Fruit fly (Drosophila melanogaster): ENCODE results near the gene CG4199.

The CG4199 gene

DNA sequence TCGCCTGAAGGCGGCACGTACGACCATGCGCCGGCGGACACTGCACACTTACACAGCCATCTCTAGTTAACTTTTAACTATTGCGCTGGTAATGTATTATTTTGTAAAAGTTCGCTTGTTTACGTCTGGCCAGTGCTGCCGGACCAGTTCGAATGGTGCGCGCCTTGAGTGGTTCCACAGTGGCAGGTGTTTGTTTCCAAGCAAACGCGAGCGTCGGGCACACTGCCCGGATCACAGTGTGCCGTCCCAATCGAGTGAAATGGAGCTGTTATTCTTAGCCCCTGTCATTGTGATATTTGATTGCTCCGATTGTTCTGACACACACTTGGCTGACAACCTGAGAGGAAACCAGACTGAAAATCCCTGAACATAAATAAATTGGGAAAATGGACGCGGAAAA lies at the start of gene CG4199:
Gene CG4199, minus strand, starts transcription at position 159 of the 400 bp plus-strand sequence.
- no peak for TF ChIP-seq ttk (optimal IDR thresholded peaks at IDR 0.05)
- TF ChIP-seq insv (optimal IDR thresholded peaks at IDR 0.05), result no peak
- no peak for TF ChIP-seq Myc (optimal IDR thresholded peaks at IDR 0.05)
- no peak for TF ChIP-seq h (optimal IDR thresholded peaks at IDR 0.05)
- TF ChIP-seq Sin3A (optimal IDR thresholded peaks at IDR 0.05), result no peak
- no peak for TF ChIP-seq psq (optimal IDR thresholded peaks at IDR 0.05)

DNA sequence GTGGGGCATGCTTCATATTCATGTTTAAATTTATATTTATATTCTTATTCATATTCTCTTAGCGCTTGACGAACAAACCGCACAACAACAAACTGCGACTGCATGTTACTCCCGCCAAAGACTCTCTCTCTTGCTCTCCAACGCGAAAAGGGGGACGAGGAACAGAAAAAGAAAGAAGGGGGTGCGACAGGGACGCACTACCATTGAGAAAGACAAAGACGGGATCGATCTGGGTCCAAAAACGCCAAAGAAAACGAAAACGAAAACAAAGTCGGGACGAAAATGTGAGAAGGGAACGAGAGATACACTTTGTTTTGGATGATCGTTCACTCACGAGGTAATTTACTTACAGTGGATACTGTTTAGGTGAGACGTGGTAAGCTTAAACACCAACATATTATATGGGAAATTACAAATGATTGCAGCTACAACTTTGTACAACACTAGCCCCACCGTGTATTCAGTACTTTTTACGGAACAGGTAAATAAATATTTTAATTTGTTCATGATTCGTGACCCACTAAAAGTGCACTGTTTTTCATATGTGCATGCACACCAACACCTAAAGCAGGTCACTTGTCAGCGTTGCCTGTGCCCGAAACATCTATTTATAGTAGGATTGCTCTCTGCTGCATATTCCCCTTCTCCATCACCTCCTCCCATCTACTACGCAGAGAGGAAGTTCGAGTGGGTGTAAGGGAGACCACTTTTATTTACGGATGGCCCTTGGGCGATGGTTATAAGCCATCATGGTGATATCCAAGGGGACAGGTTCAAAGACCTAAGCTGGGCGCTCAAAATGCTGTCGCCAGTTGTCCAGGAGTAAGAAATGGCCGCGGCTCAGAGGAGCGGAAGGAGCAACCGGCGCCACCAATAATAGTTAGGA lies 48.7 kb upstream of the CG4199 start:
- TF ChIP-seq Sin3A (optimal IDR thresholded peaks at IDR 0.05) (no peak), insv (optimal IDR thresholded peaks at IDR 0.05) (no peak), ttk (optimal IDR thresholded peaks at IDR 0.05) (peak; percentile 91), h (optimal IDR thresholded peaks at IDR 0.05) (peak; percentile 33), Myc (optimal IDR thresholded peaks at IDR 0.05) (no peak)

DNA sequence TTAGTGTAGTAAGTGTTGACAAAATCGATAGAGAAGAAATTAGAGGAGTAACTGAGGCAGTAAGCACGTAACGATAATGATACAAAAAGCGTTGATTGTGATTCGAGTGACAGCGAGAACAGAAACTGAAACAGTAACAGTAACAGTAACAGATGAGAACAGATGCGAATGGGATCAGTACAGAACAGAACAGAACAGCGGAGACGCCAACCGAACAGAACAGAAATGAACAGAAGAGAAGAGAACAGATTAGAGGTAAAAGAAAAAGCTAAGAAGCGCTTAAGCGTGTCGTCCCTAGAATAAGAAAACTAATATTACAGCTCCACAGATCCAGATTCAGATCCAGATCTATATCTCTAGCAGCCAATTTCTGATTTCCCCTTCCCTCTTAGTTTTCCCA lies 39.4 kb upstream of the CG4199 start:
- TF ChIP-seq h (optimal IDR thresholded peaks at IDR 0.05), result no peak
- TF ChIP-seq psq (optimal IDR thresholded peaks at IDR 0.05), result no peak
- TF ChIP-seq insv (optimal IDR thresholded peaks at IDR 0.05), result no peak
- no peak for TF ChIP-seq Myc (optimal IDR thresholded peaks at IDR 0.05)
- no peak for TF ChIP-seq ttk (optimal IDR thresholded peaks at IDR 0.05)
- no peak for TF ChIP-seq Sin3A (optimal IDR thresholded peaks at IDR 0.05)

DNA sequence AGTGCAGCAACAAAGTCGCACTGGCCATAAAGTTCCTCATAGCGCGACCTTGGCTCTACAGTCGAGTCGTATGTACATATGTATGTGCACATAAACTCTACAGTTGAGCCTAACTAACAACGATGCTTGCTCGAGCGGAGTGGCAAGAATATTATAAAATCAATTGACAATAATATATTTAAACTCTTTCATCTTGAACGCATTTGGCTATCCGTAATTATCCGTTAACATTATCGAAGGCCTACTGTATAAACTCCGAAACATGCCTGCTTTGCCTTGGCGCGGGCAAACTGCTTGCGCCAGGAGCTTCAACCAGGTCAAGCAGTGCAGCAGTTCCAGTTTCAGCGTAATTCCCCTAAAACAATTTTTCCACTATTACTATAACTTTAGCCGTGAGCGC lies 35.4 kb upstream of the CG4199 start:
- TF ChIP-seq insv (optimal IDR thresholded peaks at IDR 0.05), result no peak
- TF ChIP-seq psq (optimal IDR thresholded peaks at IDR 0.05), result no peak
- TF ChIP-seq ttk (optimal IDR thresholded peaks at IDR 0.05), result no peak
- no peak for TF ChIP-seq Myc (optimal IDR thresholded peaks at IDR 0.05)
- TF ChIP-seq h (optimal IDR thresholded peaks at IDR 0.05), result no peak
- no peak for TF ChIP-seq Sin3A (optimal IDR thresholded peaks at IDR 0.05)

DNA sequence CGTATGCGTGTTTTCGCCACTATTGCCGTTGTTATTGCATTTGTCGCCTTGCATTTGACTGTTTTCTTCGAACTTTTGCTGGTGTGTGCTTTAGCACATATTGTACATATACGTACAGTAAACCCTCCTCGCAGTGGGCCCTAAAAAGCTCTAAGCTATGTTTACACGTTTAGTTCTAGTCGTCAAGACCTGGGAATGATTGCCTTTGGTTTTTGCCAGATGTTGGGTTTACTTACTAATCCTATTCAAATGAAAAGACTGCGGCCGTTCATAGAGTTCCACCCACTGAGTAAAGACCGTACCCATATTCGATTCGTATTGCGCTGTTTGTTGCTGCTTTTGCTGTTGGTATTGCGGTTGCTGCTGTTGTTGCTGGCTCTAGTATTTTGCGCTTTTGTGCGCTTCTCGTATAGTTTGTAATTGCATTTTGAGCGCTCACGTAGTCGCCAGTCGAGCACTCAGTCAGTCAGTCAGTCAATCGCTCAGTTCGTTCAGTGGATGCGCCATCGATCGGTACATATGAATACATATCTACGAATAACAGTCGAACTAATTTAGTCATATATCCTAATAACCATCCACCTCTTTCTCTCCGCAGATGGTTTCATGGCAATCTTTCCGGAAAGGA lies 34.6 kb upstream of the CG4199 start:
- TF ChIP-seq Myc (optimal IDR thresholded peaks at IDR 0.05), result no peak
- TF ChIP-seq h (optimal IDR thresholded peaks at IDR 0.05), result no peak
- TF ChIP-seq ttk (optimal IDR thresholded peaks at IDR 0.05), result no peak
- no peak for TF ChIP-seq insv (optimal IDR thresholded peaks at IDR 0.05)
- no peak for TF ChIP-seq psq (optimal IDR thresholded peaks at IDR 0.05)

DNA sequence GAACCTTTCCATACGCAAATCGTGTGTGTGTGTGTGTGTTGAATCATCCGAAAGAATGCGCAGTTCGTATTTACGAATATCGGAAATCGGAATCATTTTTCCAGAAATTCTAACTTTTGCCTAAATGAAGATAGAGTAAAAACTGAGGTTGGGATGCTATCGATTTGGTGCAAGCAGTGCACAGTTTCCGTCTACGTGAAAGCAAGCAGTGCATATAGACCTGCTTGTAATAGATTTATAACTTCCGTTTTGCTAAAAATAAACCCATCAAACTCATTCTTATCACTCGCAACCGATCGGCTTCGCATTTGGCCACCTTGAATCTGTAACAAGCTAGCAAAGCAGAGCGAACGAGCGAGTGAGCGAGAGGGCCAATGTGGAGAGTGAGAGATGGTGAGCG lies 33.1 kb upstream of the CG4199 start:
- no peak for TF ChIP-seq insv (optimal IDR thresholded peaks at IDR 0.05)
- TF ChIP-seq psq (optimal IDR thresholded peaks at IDR 0.05), result no peak
- TF ChIP-seq Sin3A (optimal IDR thresholded peaks at IDR 0.05), result no peak
- TF ChIP-seq Myc (optimal IDR thresholded peaks at IDR 0.05), result no peak
- no peak for TF ChIP-seq h (optimal IDR thresholded peaks at IDR 0.05)
- TF ChIP-seq ttk (optimal IDR thresholded peaks at IDR 0.05), result no peak

DNA sequence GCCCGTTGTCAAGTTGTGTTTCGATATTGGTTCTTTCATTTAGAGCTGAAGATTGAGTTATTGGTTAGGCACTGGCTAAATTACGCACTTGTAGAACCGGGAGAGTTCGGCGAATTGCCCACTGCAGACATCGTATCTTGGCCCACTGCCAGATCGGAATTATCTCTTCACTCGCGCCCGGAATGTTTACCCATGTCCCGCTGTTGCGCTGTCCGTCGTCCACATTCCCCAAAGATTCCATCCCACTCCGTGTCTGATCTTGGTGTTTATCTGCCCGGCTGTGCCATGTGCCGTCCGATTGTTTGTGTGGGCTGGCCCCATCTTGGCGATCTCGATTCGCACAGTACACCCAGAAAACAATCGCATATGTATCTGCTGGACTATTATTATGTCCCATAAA lies 31.1 kb upstream of the CG4199 start:
- TF ChIP-seq h (optimal IDR thresholded peaks at IDR 0.05), result no peak
- no peak for TF ChIP-seq Myc (optimal IDR thresholded peaks at IDR 0.05)
- no peak for TF ChIP-seq insv (optimal IDR thresholded peaks at IDR 0.05)
- TF ChIP-seq ttk (optimal IDR thresholded peaks at IDR 0.05), result no peak
- TF ChIP-seq psq (optimal IDR thresholded peaks at IDR 0.05), result no peak
- no peak for TF ChIP-seq Sin3A (optimal IDR thresholded peaks at IDR 0.05)

DNA sequence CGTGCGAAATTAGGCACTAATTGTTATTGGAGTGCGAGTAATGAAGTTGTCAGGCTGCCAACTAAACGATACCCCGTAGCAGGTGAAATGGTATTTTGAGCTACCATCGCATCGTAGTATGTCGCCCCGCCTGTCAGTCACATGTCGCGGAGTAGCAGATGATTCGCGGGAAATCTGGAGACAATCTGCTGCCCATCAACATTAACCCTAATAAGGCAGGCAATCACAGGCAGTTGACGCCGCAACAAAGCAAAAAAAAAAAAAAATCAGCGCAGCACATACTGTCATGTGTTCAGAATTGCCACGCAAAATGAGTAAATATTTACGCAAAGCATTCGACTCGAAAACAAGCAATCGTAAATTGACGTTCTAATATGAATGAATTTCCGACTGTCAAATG lies 30.6 kb upstream of the CG4199 start:
- TF ChIP-seq insv (optimal IDR thresholded peaks at IDR 0.05), result no peak
- no peak for TF ChIP-seq h (optimal IDR thresholded peaks at IDR 0.05)
- no peak for TF ChIP-seq ttk (optimal IDR thresholded peaks at IDR 0.05)
- no peak for TF ChIP-seq psq (optimal IDR thresholded peaks at IDR 0.05)
- no peak for TF ChIP-seq Sin3A (optimal IDR thresholded peaks at IDR 0.05)
- no peak for TF ChIP-seq Myc (optimal IDR thresholded peaks at IDR 0.05)

DNA sequence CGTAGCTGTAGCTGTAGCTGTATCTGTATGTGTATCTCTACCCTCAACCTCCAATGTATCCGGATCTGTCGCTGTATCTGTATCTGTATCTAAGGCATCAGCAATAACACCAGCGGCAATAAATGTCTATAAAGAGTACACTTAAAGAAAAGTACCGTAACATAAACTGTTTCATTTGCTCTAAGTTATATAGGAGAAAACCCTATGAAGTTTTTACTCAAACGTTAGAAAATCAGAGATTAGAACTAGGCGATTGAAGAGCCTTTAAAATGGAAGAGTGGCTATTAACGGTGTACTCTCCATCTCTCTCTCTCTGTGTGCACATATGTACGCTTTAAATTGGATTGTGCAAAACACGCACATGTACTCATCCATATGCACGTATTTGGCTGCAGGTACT lies 25.0 kb upstream of the CG4199 start:
- TF ChIP-seq psq (optimal IDR thresholded peaks at IDR 0.05) (no peak), Myc (optimal IDR thresholded peaks at IDR 0.05) (no peak), ttk (optimal IDR thresholded peaks at IDR 0.05) (no peak), Sin3A (optimal IDR thresholded peaks at IDR 0.05) (no peak), insv (optimal IDR thresholded peaks at IDR 0.05) (no peak), h (optimal IDR thresholded peaks at IDR 0.05) (no peak)

DNA sequence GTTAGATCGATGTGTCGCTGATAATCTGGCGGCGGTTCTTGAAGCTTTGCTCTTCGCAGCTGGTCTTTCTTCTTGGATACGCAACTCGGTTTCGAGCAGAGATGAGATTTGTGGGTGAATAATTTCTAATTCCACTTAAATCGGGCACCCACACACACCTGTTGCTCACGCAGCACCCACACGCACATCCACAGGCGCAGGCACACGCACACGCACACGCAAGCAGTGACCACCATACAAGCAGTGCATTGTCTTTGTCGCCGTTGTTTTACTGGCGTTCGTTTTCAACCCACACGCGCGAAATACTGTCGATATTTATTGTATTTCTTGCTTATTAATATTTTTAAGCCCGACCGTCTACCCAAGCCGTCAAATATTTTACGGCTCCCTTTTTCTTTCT lies 23.1 kb upstream of the CG4199 start:
- TF ChIP-seq Sin3A (optimal IDR thresholded peaks at IDR 0.05), result no peak
- TF ChIP-seq psq (optimal IDR thresholded peaks at IDR 0.05), result no peak
- TF ChIP-seq insv (optimal IDR thresholded peaks at IDR 0.05), result no peak

DNA sequence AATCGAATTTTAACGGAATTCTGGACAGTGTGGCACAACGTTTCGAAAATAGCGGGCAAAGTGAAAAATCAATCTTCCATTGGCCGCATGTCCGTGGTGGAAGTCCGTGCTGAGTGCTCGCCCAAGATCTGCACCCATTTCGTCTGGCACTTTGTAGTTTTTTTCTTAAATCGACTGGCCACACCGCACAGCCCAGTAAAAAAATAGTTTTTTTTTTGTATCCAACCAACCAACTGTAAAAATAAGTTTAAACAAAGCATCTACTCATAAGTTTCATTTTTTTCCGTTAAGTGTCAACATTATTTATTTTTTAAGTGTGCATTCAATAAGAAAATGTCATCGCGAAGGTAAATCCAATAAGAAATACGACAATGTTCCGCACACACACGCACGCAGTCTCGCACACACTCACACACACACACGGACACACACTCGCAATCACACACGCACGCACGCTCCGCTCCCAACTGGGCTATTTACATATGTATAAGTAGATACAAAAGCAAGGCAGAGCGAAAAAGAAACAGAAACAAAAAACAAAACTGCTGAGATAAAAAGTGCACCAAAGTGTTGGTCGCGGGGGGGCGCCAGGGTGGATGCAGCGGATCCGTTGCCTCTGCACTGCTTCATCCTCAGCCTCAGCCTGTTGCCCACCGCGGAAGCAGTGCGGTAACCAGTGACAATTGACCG lies 20.9 kb upstream of the CG4199 start, which contains the start of gene csw:
Gene csw, plus strand, starts transcription at position 163 of the 690 bp plus-strand sequence.
- no peak for TF ChIP-seq h (optimal IDR thresholded peaks at IDR 0.05)
- no peak for TF ChIP-seq Sin3A (optimal IDR thresholded peaks at IDR 0.05)
- TF ChIP-seq Myc (optimal IDR thresholded peaks at IDR 0.05), result no peak
- no peak for TF ChIP-seq insv (optimal IDR thresholded peaks at IDR 0.05)
- TF ChIP-seq psq (optimal IDR thresholded peaks at IDR 0.05), result no peak
- no peak for TF ChIP-seq ttk (optimal IDR thresholded peaks at IDR 0.05)

DNA sequence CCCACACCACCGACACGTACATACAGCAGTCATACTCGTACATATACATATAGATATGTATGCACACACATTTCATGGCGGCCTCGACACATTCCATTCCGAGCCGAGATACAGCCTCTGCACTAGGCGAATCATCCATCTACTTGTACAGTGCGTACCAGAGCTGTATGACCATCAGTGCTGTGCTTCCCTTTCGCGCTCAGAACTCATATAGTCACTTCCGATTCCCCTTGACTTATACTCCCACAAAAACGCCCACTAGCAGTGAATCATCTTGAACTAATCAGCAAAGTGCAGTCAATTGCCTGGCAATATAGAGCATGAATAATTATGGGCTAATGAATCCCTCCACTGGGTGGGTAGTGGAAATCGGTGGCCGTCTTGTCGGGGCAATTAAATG lies 16.5 kb upstream of the CG4199 start:
- no peak for TF ChIP-seq ttk (optimal IDR thresholded peaks at IDR 0.05)
- TF ChIP-seq h (optimal IDR thresholded peaks at IDR 0.05), result no peak
- no peak for TF ChIP-seq Sin3A (optimal IDR thresholded peaks at IDR 0.05)
- TF ChIP-seq insv (optimal IDR thresholded peaks at IDR 0.05), result no peak
- no peak for TF ChIP-seq Myc (optimal IDR thresholded peaks at IDR 0.05)
- TF ChIP-seq psq (optimal IDR thresholded peaks at IDR 0.05), result no peak

Measured in Kc167 (cell line).